Worm (Caenorhabditis elegans) whole organism, L2 larva: ENCODE measurements around the gene gst-29.

Source experiments
- C34F6.9 ChIP-seq: fragments of 150-350 bp; optimal IDR thresholded peaks from 2 replicates; lab custom pipeline; 2014; ENCODE audit warnings: missing biosample characterization, missing genetic modification characterization
- F13H6.1 ChIP-seq: sonication (generic microtip); optimal IDR thresholded peaks from 2 replicates; lab custom pipeline; 2016; ENCODE audit warnings: missing genetic modification characterization, missing compliant biosample characterization
- Y55F3AM.14 ChIP-seq: fragments of 200-800 bp; sonication (Bioruptor generic); optimal IDR thresholded peaks from 2 replicates; lab custom pipeline; 2018; ENCODE audit warnings: mild to moderate bottlenecking, missing genetic modification characterization, missing compliant biosample characterization
- ZK546.5 ChIP-seq: sonication (generic microtip); optimal IDR thresholded peaks from 2 replicates; lab custom pipeline; 2017; ENCODE audit warnings: missing biosample characterization, missing genetic modification characterization
- alr-1 ChIP-seq: fragments of 150-350 bp; optimal IDR thresholded peaks from 2 replicates; lab custom pipeline; 2014; ENCODE audit warnings: missing biosample characterization, missing genetic modification characterization
- aly-2 ChIP-seq: fragments of 150-350 bp; optimal IDR thresholded peaks from 2 replicates; lab custom pipeline; 2014; ENCODE audit warnings: missing biosample characterization, missing genetic modification characterization
- ama-1 ChIP-seq: fragments of 150-350 bp; optimal IDR thresholded peaks from 2 replicates; lab custom pipeline; 2018; ENCODE audit warnings: inconsistent platforms
- blmp-1 ChIP-seq: sonication (generic microtip); optimal IDR thresholded peaks from 2 replicates; lab custom pipeline; 2017; ENCODE audit warnings: missing genetic modification characterization, mild to moderate bottlenecking, missing compliant biosample characterization, antibody characterized with exemption, moderate library complexity; ENCODE audit not compliant: insufficient read depth
- ceh-16 ChIP-seq: fragments of 150-350 bp; optimal IDR thresholded peaks from 2 replicates; lab custom pipeline; 2014; ENCODE audit warnings: missing biosample characterization, missing genetic modification characterization
- ceh-82 ChIP-seq: fragments of 150-350 bp; optimal IDR thresholded peaks from 2 replicates; lab custom pipeline; 2014; ENCODE audit warnings: missing biosample characterization, missing genetic modification characterization
- crh-2 ChIP-seq: sonication (generic microtip); optimal IDR thresholded peaks from 2 replicates; lab custom pipeline; 2017; ENCODE audit warnings: missing biosample characterization, missing genetic modification characterization
- dmd-4 ChIP-seq: sonication (generic microtip); optimal IDR thresholded peaks from 2 replicates; lab custom pipeline; 2017; ENCODE audit warnings: missing biosample characterization, missing genetic modification characterization
- egl-27 ChIP-seq: sonication (generic microtip); optimal IDR thresholded peaks from 3 replicates; lab custom pipeline; 2017; ENCODE audit warnings: missing biosample characterization, missing genetic modification reagents, missing genetic modification characterization
- elt-1 ChIP-seq: fragments of 150-350 bp; optimal IDR thresholded peaks from 2 replicates; lab custom pipeline; 2014; ENCODE audit warnings: missing biosample characterization, missing genetic modification characterization
- elt-3 ChIP-seq: sonication (generic microtip); optimal IDR thresholded peaks from 2 replicates; lab custom pipeline; 2017; ENCODE audit warnings: missing biosample characterization, missing genetic modification characterization
- fos-1 ChIP-seq: fragments of 150-350 bp; optimal IDR thresholded peaks from 2 replicates; lab custom pipeline; 2014; ENCODE audit warnings: missing biosample characterization, missing genetic modification characterization
- gmeb-1 ChIP-seq: fragments of 150-350 bp; optimal IDR thresholded peaks from 2 replicates; lab custom pipeline; 2014; ENCODE audit warnings: missing biosample characterization, missing genetic modification characterization
- lin-39 ChIP-seq: fragments of 150-350 bp; optimal IDR thresholded peaks from 2 replicates; lab custom pipeline; 2014; ENCODE audit warnings: missing biosample characterization, missing genetic modification reagents, missing genetic modification characterization
- lsy-2 ChIP-seq, 2 experiments: fragments of 150-350 bp in 1 of 2; sonication (generic microtip) in 1 of 2; optimal IDR thresholded peaks; 2 replicates each; lab custom pipeline; 2014 to 2017; ENCODE audit warnings: missing biosample characterization in 2 of 2, missing genetic modification characterization in 2 of 2
- mab-5 ChIP-seq: fragments of 150-350 bp; optimal IDR thresholded peaks from 2 replicates; lab custom pipeline; 2014; ENCODE audit warnings: missing biosample characterization, missing genetic modification characterization
- mbf-1 ChIP-seq: sonication (generic microtip); optimal IDR thresholded peaks from 2 replicates; lab custom pipeline; 2017; ENCODE audit warnings: missing biosample characterization, missing genetic modification characterization
- mdl-1 ChIP-seq, 2 experiments: fragments of 150-350 bp in 1 of 2; sonication (generic microtip) in 1 of 2; optimal IDR thresholded peaks; 2 replicates each; lab custom pipeline; 2017; ENCODE audit warnings: missing biosample characterization in 2 of 2, missing genetic modification characterization in 2 of 2
- nhr-12 ChIP-seq: fragments of 150-350 bp; optimal IDR thresholded peaks from 2 replicates; lab custom pipeline; 2014; ENCODE audit warnings: missing biosample characterization, missing genetic modification characterization
- nhr-129 ChIP-seq: fragments of 150-350 bp; optimal IDR thresholded peaks from 2 replicates; lab custom pipeline; 2014; ENCODE audit warnings: missing biosample characterization, missing genetic modification characterization
- nhr-21 ChIP-seq: fragments of 150-350 bp; optimal IDR thresholded peaks from 2 replicates; lab custom pipeline; 2014; ENCODE audit warnings: missing biosample characterization, missing genetic modification characterization
- nhr-23 ChIP-seq: fragments of 150-350 bp; optimal IDR thresholded peaks from 2 replicates; lab custom pipeline; 2014; ENCODE audit warnings: missing biosample characterization, missing genetic modification reagents, missing genetic modification characterization
- nhr-237 ChIP-seq: fragments of 150-350 bp; optimal IDR thresholded peaks from 2 replicates; lab custom pipeline; 2014; ENCODE audit warnings: missing biosample characterization, missing genetic modification characterization
- nhr-25 ChIP-seq: fragments of 150-350 bp; sonication (generic microtip); optimal IDR thresholded peaks from 3 replicates; lab custom pipeline; 2014; ENCODE audit warnings: missing biosample characterization, missing genetic modification characterization
- nhr-6 ChIP-seq: fragments of 150-350 bp; optimal IDR thresholded peaks from 2 replicates; lab custom pipeline; 2014; ENCODE audit warnings: missing biosample characterization, missing genetic modification characterization
- nhr-77 ChIP-seq: fragments of 150-350 bp; optimal IDR thresholded peaks from 2 replicates; lab custom pipeline; 2014; ENCODE audit warnings: missing biosample characterization, missing genetic modification characterization
- peb-1 ChIP-seq: fragments of 150-350 bp; optimal IDR thresholded peaks from 2 replicates; lab custom pipeline; 2014; ENCODE audit warnings: missing biosample characterization, missing genetic modification characterization
- sem-4 ChIP-seq: fragments of 150-350 bp; optimal IDR thresholded peaks from 2 replicates; lab custom pipeline; 2014; ENCODE audit warnings: missing biosample characterization, missing genetic modification reagents, missing genetic modification characterization
- skn-1 ChIP-seq: sonication (generic microtip); optimal IDR thresholded peaks from 2 replicates; lab custom pipeline; 2017; ENCODE audit warnings: missing biosample characterization, missing genetic modification characterization
- sma-3 ChIP-seq: sonication (generic microtip); optimal IDR thresholded peaks from 2 replicates; lab custom pipeline; 2016; ENCODE audit warnings: missing genetic modification reagents, missing genetic modification characterization, missing compliant biosample characterization
- sma-9 ChIP-seq, 2 experiments: fragments of 150-350 bp in 1 of 2; sonication (generic microtip) in 1 of 2; optimal IDR thresholded peaks; 2 replicates each; lab custom pipeline; 2014 to 2016; ENCODE audit warnings: missing genetic modification characterization in 2 of 2, mild to moderate bottlenecking in 1 of 2, missing biosample characterization in 1 of 2, missing compliant biosample characterization in 1 of 2, missing genetic modification reagents in 1 of 2, moderate library complexity in 1 of 2
- snpc-4 ChIP-seq: fragments of 150-350 bp; optimal IDR thresholded peaks from 2 replicates; lab custom pipeline; 2014; ENCODE audit warnings: missing biosample characterization, missing genetic modification characterization
- unc-55 ChIP-seq: fragments of 150-350 bp; sonication (generic microtip); optimal IDR thresholded peaks from 3 replicates; lab custom pipeline; 2014; ENCODE audit warnings: missing biosample characterization, missing genetic modification reagents, missing genetic modification characterization
- zag-1 ChIP-seq: fragments of 150-350 bp; optimal IDR thresholded peaks from 2 replicates; lab custom pipeline; 2014; ENCODE audit warnings: missing biosample characterization, missing genetic modification characterization
- ztf-1 ChIP-seq: fragments of 200-800 bp; sonication (Bioruptor generic); conservative IDR thresholded peaks from 2 replicates; pipeline ENCODE4 v1.3.6; 2022; ENCODE audit warnings: missing genetic modification characterization, missing compliant biosample characterization
- ztf-11 ChIP-seq: sonication (generic microtip); optimal IDR thresholded peaks from 2 replicates; lab custom pipeline; 2017; ENCODE audit warnings: missing biosample characterization, missing genetic modification characterization
- ztf-4 ChIP-seq: fragments of 150-350 bp; optimal IDR thresholded peaks from 2 replicates; lab custom pipeline; 2014; ENCODE audit warnings: missing biosample characterization, missing genetic modification characterization

The gst-29 gene

ce11 chrII:15134332-15134731 is 35.3 kb downstream of the gst-29 start, which contains the start of gene Y53F4B.24:
Y53F4B.24 (minus strand) TSS chrII:15134432.
- no peak for TF ChIP-seq mdl-1 (tag; optimal IDR thresholded peaks at IDR 0.05; lab: Kevin White, UChicago)
- TF ChIP-seq ZK546.5 (tag; lab: Kevin White, UChicago) = no peak
- TF ChIP-seq nhr-21 (tag; lab: Kevin White, UChicago) = no peak
- TF ChIP-seq nhr-23 = no peak
- no peak for TF ChIP-seq mbf-1 (tag; lab: Kevin White, UChicago)
- TF ChIP-seq lsy-2 (tag; optimal IDR thresholded peaks at IDR 0.05; lab: Kevin White, UChicago) = no peak
- no peak for TF ChIP-seq ztf-11 (tag; lab: Kevin White, UChicago)
- TF ChIP-seq snpc-4 (tag; lab: Kevin White, UChicago) = no peak
- no peak for TF ChIP-seq elt-1 (tag; lab: Kevin White, UChicago)
- TF ChIP-seq ztf-1 (GFP tag; lab: Robert Waterston, UW) = no peak
- no peak for TF ChIP-seq ceh-82
- TF ChIP-seq sma-9 (GFP tag; optimal IDR thresholded peaks at IDR 0.05; lab: Kevin White, UChicago) = no peak
- no peak for TF ChIP-seq sma-9 (tag; optimal IDR thresholded peaks at IDR 0.05; lab: Kevin White, UChicago)
- TF ChIP-seq aly-2 (tag; lab: Kevin White, UChicago) = no peak
- no peak for TF ChIP-seq zag-1 (tag; lab: Kevin White, UChicago)
- TF ChIP-seq, all 48 proteins: peak for 0

ce11 chrII:15130512-15130911 is 39.1 kb downstream of the gst-29 start, which contains the start of gene Y53F4B.62:
Y53F4B.62 (minus strand) TSS chrII:15130612.
- TF ChIP-seq ama-1 (lab: Kevin White, UChicago) (no peak), alr-1 (tag; lab: Kevin White, UChicago) (no peak), ZK546.5 (tag; lab: Kevin White, UChicago) (no peak), mdl-1 (tag; optimal IDR thresholded peaks at IDR 0.05; lab: Kevin White, UChicago) (no peak), ceh-82 (no peak), mab-5 (tag; lab: Kevin White, UChicago) (no peak), crh-2 (no peak), ztf-11 (tag; lab: Kevin White, UChicago) (no peak), lsy-2 (tag; optimal IDR thresholded peaks at IDR 0.05; lab: Kevin White, UChicago) (no peak), sma-3 (GFP tag; lab: Kevin White, UChicago) (no peak), nhr-25 (tag; lab: Kevin White, UChicago) (no peak)

ce11 chrII:15124193-15124592 is 45.5 kb downstream of the gst-29 start, which contains the start of gene Y53F4B.23:
Y53F4B.23 (plus strand) TSS chrII:15124504.
- no peak for TF ChIP-seq nhr-129 (tag; lab: Kevin White, UChicago)
- TF ChIP-seq egl-27 (tag; lab: Kevin White, UChicago) = no peak
- no peak for TF ChIP-seq elt-3 (tag; lab: Kevin White, UChicago)
- no peak for TF ChIP-seq ztf-4 (tag; lab: Kevin White, UChicago)
- TF ChIP-seq mdl-1 (tag; optimal IDR thresholded peaks at IDR 0.05; lab: Kevin White, UChicago) = no peak
- TF ChIP-seq lsy-2 (tag; optimal IDR thresholded peaks at IDR 0.05; lab: Kevin White, UChicago) = no peak
- TF ChIP-seq peb-1 (tag; lab: Kevin White, UChicago) = no peak
- TF ChIP-seq elt-1 (tag; lab: Kevin White, UChicago) = no peak
- TF ChIP-seq blmp-1 (tag; lab: Kevin White, UChicago) = no peak
- no peak for TF ChIP-seq nhr-21 (tag; lab: Kevin White, UChicago)
- no peak for TF ChIP-seq sem-4 (tag; lab: Kevin White, UChicago)
- no peak for TF ChIP-seq nhr-237
- TF ChIP-seq dmd-4 (tag; lab: Kevin White, UChicago) = no peak
- no peak for TF ChIP-seq nhr-6 (tag; lab: Kevin White, UChicago)
- TF ChIP-seq ztf-11 (tag; lab: Kevin White, UChicago) = no peak
- TF ChIP-seq ztf-1 (GFP tag; lab: Robert Waterston, UW) = no peak
- no peak for TF ChIP-seq mab-5 (tag; lab: Kevin White, UChicago)
- TF ChIP-seq zag-1 (tag; lab: Kevin White, UChicago) = no peak
- TF ChIP-seq, all 48 proteins: peak for 0

ce11 chrII:15119537-15120360 is 49.9 kb downstream of the gst-29 start, which contains the start of gene arp-1:
arp-1 (plus strand) TSS chrII:15120301.
- TF ChIP-seq gmeb-1 (tag; lab: Kevin White, UChicago) (peak; percentile 55), nhr-77 (tag; lab: Kevin White, UChicago) (peak; percentile 44), alr-1 (tag; lab: Kevin White, UChicago) (no peak), nhr-237 (no peak), ZK546.5 (tag; lab: Kevin White, UChicago) (no peak), fos-1 (tag; lab: Kevin White, UChicago) (peak; percentile 58), mdl-1 (tag; optimal IDR thresholded peaks at IDR 0.05; lab: Kevin White, UChicago) (no peak), crh-2 (no peak), nhr-21 (tag; lab: Kevin White, UChicago) (no peak), elt-3 (tag; lab: Kevin White, UChicago) (no peak), F13H6.1 (peak; percentile 43), ceh-16 (tag; lab: Kevin White, UChicago) (no peak), ama-1 (lab: Kevin White, UChicago) (no peak), C34F6.9 (tag; lab: Kevin White, UChicago) (peak; percentile 64), nhr-12 (no peak), mbf-1 (tag; lab: Kevin White, UChicago) (no peak), aly-2 (tag; lab: Kevin White, UChicago) (no peak), skn-1 (tag; lab: Kevin White, UChicago) (no peak), Y55F3AM.14 (GFP tag; lab: Kevin White, UChicago) (no peak), ztf-4 (tag; lab: Kevin White, UChicago) (no peak), nhr-6 (tag; lab: Kevin White, UChicago) (no peak), nhr-129 (tag; lab: Kevin White, UChicago) (peak; percentile 66), lin-39 (no peak), ztf-11 (tag; lab: Kevin White, UChicago) (no peak), unc-55 (GFP tag; lab: Kevin White, UChicago) (peak; percentile 75), sma-9 (GFP tag; optimal IDR thresholded peaks at IDR 0.05; lab: Kevin White, UChicago) (peak; percentile 15), sma-9 (tag; optimal IDR thresholded peaks at IDR 0.05; lab: Kevin White, UChicago) (no peak)
